Fruit fly (Drosophila melanogaster) whole organism, embryonic: ENCODE data around the gene Inx5.

Source experiments
- Ada2b ChIP-seq: fragments of 200-800 bp; sonication (Bioruptor generic); IDR thresholded peaks from 2 replicates; pipeline ENCODE4 v1.3.6; 2022; ENCODE audit warnings: missing biosample characterization, missing genetic modification characterization
- CG11398 ChIP-seq: fragments of 200-800 bp; sonication (Bioruptor generic); optimal IDR thresholded peaks from 2 replicates; lab custom pipeline; 2016; ENCODE audit warnings: missing biosample characterization, missing genetic modification characterization
- CG11695 ChIP-seq: fragments of 200-800 bp; sonication (Bioruptor generic); IDR thresholded peaks from 3 replicates; pipeline ENCODE4 v1.3.6; 2022; ENCODE audit warnings: missing biosample characterization, missing genetic modification characterization
- CG13894 ChIP-seq: fragments of 200-800 bp; sonication (Bioruptor generic); optimal IDR thresholded peaks from 3 replicates; lab custom pipeline; 2018; ENCODE audit warnings: missing biosample characterization, mild to moderate bottlenecking, missing genetic modification characterization, moderate library complexity
- CG14441 ChIP-seq: fragments of 200-800 bp; sonication (Bioruptor generic); IDR thresholded peaks from 2 replicates; pipeline ENCODE4 v1.3.6; 2022; ENCODE audit warnings: missing biosample characterization, missing genetic modification characterization
- CG15696 ChIP-seq: fragments of 200-800 bp; sonication (Bioruptor generic); optimal IDR thresholded peaks from 2 replicates; lab custom pipeline; 2019; ENCODE audit warnings: missing biosample characterization, mild to moderate bottlenecking, missing genetic modification characterization, moderate library complexity
- CG1792 ChIP-seq: fragments of 200-800 bp; sonication (Bioruptor generic); optimal IDR thresholded peaks from 2 replicates; lab custom pipeline; 2016; ENCODE audit warnings: missing biosample characterization, missing genetic modification characterization
- CG2129 ChIP-seq: fragments of 200-800 bp; sonication (Bioruptor generic); IDR thresholded peaks from 2 replicates; pipeline ENCODE4 v1.3.6; 2022; ENCODE audit warnings: missing biosample characterization, missing genetic modification characterization; ENCODE audit not compliant: partially characterized antibody
- CG2678 ChIP-seq: fragments of 200-800 bp; sonication (Bioruptor generic); optimal IDR thresholded peaks from 3 replicates; lab custom pipeline; 2019; ENCODE audit warnings: missing biosample characterization, mild to moderate bottlenecking, missing genetic modification characterization, moderate library complexity
- CG32532 ChIP-seq: fragments of 200-800 bp; sonication (Bioruptor generic); IDR thresholded peaks from 2 replicates; pipeline ENCODE4 v1.3.6; 2022; ENCODE audit warnings: missing biosample characterization, missing genetic modification characterization
- CG34376 ChIP-seq: fragments of 200-800 bp; sonication (Bioruptor generic); optimal IDR thresholded peaks from 2 replicates; lab custom pipeline; 2018; ENCODE audit warnings: missing biosample characterization, mild to moderate bottlenecking, missing genetic modification characterization
- CG4854 ChIP-seq: fragments of 200-800 bp; sonication (Bioruptor generic); optimal IDR thresholded peaks from 2 replicates; lab custom pipeline; 2016; ENCODE audit warnings: missing biosample characterization, missing genetic modification characterization, inconsistent platforms
- CG5180 ChIP-seq: fragments of 200-800 bp; sonication (Bioruptor generic); optimal IDR thresholded peaks from 3 replicates; lab custom pipeline; 2017; ENCODE audit warnings: missing biosample characterization, missing genetic modification characterization, mild to moderate bottlenecking, moderate library complexity, missing genetic modification reagents
- CG7271 ChIP-seq: fragments of 200-800 bp; sonication (Bioruptor generic); optimal IDR thresholded peaks from 2 replicates; lab custom pipeline; 2018; ENCODE audit warnings: missing biosample characterization, mild to moderate bottlenecking, missing genetic modification characterization, moderate library complexity
- CG7556 ChIP-seq: fragments of 200-800 bp; sonication (Bioruptor generic); optimal IDR thresholded peaks from 2 replicates; lab custom pipeline; 2017; ENCODE audit warnings: missing biosample characterization, mild to moderate bottlenecking, missing genetic modification characterization
- CG9437 ChIP-seq: fragments of 200-800 bp; sonication (Bioruptor generic); optimal IDR thresholded peaks from 2 replicates; lab custom pipeline; 2018; ENCODE audit warnings: missing biosample characterization, mild to moderate bottlenecking, missing genetic modification characterization
- CkIIα-i1 ChIP-seq: fragments of 200-800 bp; sonication (Bioruptor generic); IDR thresholded peaks from 2 replicates; pipeline ENCODE4 v1.3.6; 2022; ENCODE audit warnings: missing biosample characterization, missing genetic modification characterization
- D19B ChIP-seq: fragments of 200-800 bp; sonication (Bioruptor generic); optimal IDR thresholded peaks from 2 replicates; lab custom pipeline; 2017; ENCODE audit warnings: missing biosample characterization, mild to moderate bottlenecking, missing genetic modification characterization
- Drgx ChIP-seq: fragments of 200-800 bp; sonication (Bioruptor generic); IDR thresholded peaks from 2 replicates; pipeline ENCODE4 v1.3.6; 2022; ENCODE audit warnings: missing biosample characterization, missing genetic modification characterization
- E2f2 ChIP-seq: fragments of 200-800 bp; sonication (Bioruptor generic); IDR thresholded peaks from 2 replicates; pipeline ENCODE4 v1.3.6; 2022; ENCODE audit warnings: missing biosample characterization, missing genetic modification characterization
- Hr51 ChIP-seq, 2 experiments: fragments of 200-800 bp; sonication (Bioruptor generic); optimal IDR thresholded peaks; 2 replicates in 1 of 2; 3 replicates in 1 of 2; lab custom pipeline; 2016 to 2018; ENCODE audit warnings: missing biosample characterization in 2 of 2, missing genetic modification characterization in 2 of 2, mild to moderate bottlenecking in 1 of 2, moderate library complexity in 1 of 2
- MBD-R2 ChIP-seq: fragments of 200-800 bp; sonication (Bioruptor generic); IDR thresholded peaks from 2 replicates; pipeline ENCODE4 v1.3.6; 2022; ENCODE audit warnings: missing biosample characterization, missing genetic modification characterization
- Neu2 ChIP-seq: fragments of 200-800 bp; sonication (Bioruptor generic); optimal IDR thresholded peaks from 3 replicates; lab custom pipeline; 2016; ENCODE audit warnings: missing biosample characterization, missing genetic modification characterization, borderline replicate concordance
- Optix ChIP-seq: fragments of 200-800 bp; sonication (Bioruptor generic); IDR thresholded peaks from 3 replicates; pipeline ENCODE4 v1.3.6; 2022; ENCODE audit warnings: missing biosample characterization, missing genetic modification characterization
- Rfx ChIP-seq: fragments of 200-800 bp; sonication (Bioruptor generic); IDR thresholded peaks from 2 replicates; pipeline ENCODE4 v1.3.6; 2022; ENCODE audit warnings: missing biosample characterization, missing genetic modification characterization
- Six4 ChIP-seq: fragments of 200-800 bp; sonication (Bioruptor generic); optimal IDR thresholded peaks from 2 replicates; lab custom pipeline; 2016; ENCODE audit warnings: missing biosample characterization, missing genetic modification characterization
- Sox100B ChIP-seq: fragments of 200-800 bp; sonication (Bioruptor generic); optimal IDR thresholded peaks from 3 replicates; lab custom pipeline; 2018; ENCODE audit warnings: missing biosample characterization, mild to moderate bottlenecking, missing genetic modification characterization
- Tbp ChIP-seq: fragments of >200 bp; optimal IDR thresholded peaks from 2 replicates; lab custom pipeline; 2018; ENCODE audit warnings: missing biosample characterization, missing genetic modification characterization
- Trl ChIP-seq, 3 experiments: fragments of >200 bp in 2 of 3; fragments of 200-800 bp in 1 of 3; sonication (Bioruptor generic) in 1 of 3; optimal IDR thresholded peaks; 2 replicates in 1 of 3; 3 replicates in 2 of 3; lab custom pipeline; 2016 to 2017; ENCODE audit warnings: missing biosample characterization in 1 of 3, missing genetic modification characterization in 1 of 3
- Vsx1 ChIP-seq: fragments of 200-800 bp; sonication (Bioruptor generic); optimal IDR thresholded peaks from 2 replicates; lab custom pipeline; 2017; ENCODE audit warnings: missing biosample characterization, mild to moderate bottlenecking, missing genetic modification characterization, missing genetic modification reagents
- Xrp1 ChIP-seq: fragments of 200-800 bp; sonication (Bioruptor generic); IDR thresholded peaks from 2 replicates; pipeline ENCODE4 v1.3.6; 2022; ENCODE audit warnings: missing biosample characterization, missing genetic modification characterization
- ap ChIP-seq: fragments of 200-800 bp; sonication (Bioruptor generic); IDR thresholded peaks from 2 replicates; pipeline ENCODE4 v1.3.6; 2022; ENCODE audit warnings: missing biosample characterization, missing genetic modification characterization
- cas ChIP-seq: fragments of 200-800 bp; sonication (Bioruptor generic); IDR thresholded peaks from 2 replicates; pipeline ENCODE4 v1.3.6; 2022; ENCODE audit warnings: missing biosample characterization, missing genetic modification characterization
- cg ChIP-seq: fragments of 200-800 bp; sonication (Bioruptor generic); optimal IDR thresholded peaks from 3 replicates; lab custom pipeline; 2019; ENCODE audit warnings: missing biosample characterization, mild to moderate bottlenecking, missing genetic modification characterization, moderate library complexity
- chm ChIP-seq: fragments of 200-800 bp; sonication (Bioruptor generic); IDR thresholded peaks from 2 replicates; pipeline ENCODE4 v1.3.6; 2022; ENCODE audit warnings: missing biosample characterization, missing genetic modification characterization
- crc ChIP-seq: fragments of 200-800 bp; sonication (Bioruptor generic); optimal IDR thresholded peaks from 2 replicates; lab custom pipeline; 2016; ENCODE audit warnings: missing biosample characterization, missing genetic modification characterization
- dan ChIP-seq: fragments of 200-800 bp; sonication (Bioruptor generic); IDR thresholded peaks from 2 replicates; pipeline ENCODE4 v1.3.6; 2022; ENCODE audit warnings: missing biosample characterization, missing genetic modification characterization
- fd3F ChIP-seq: fragments of 200-800 bp; sonication (Bioruptor generic); optimal IDR thresholded peaks from 2 replicates; lab custom pipeline; 2018; ENCODE audit warnings: missing biosample characterization, mild to moderate bottlenecking, missing genetic modification characterization, moderate library complexity
- gce ChIP-seq: fragments of 200-800 bp; sonication (Bioruptor generic); IDR thresholded peaks from 3 replicates; pipeline ENCODE4 v1.3.6; 2022; ENCODE audit warnings: missing biosample characterization, missing genetic modification characterization
- gsb-n ChIP-seq: fragments of 200-800 bp; sonication (Bioruptor generic); optimal IDR thresholded peaks from 3 replicates; lab custom pipeline; 2018; ENCODE audit warnings: missing biosample characterization, mild to moderate bottlenecking, missing genetic modification characterization
- jing ChIP-seq: fragments of 200-800 bp; sonication (Bioruptor generic); optimal IDR thresholded peaks from 2 replicates; lab custom pipeline; 2018; ENCODE audit warnings: missing biosample characterization, mild to moderate bottlenecking, missing genetic modification characterization
- kah ChIP-seq: fragments of 200-800 bp; sonication (Bioruptor generic); optimal IDR thresholded peaks from 2 replicates; lab custom pipeline; 2018; ENCODE audit warnings: missing biosample characterization, mild to moderate bottlenecking, missing genetic modification characterization
- mam ChIP-seq: fragments of 200-800 bp; sonication (Bioruptor generic); optimal IDR thresholded peaks from 3 replicates; lab custom pipeline; 2016; ENCODE audit warnings: missing biosample characterization, missing genetic modification characterization
- mld ChIP-seq: fragments of 200-800 bp; sonication (Bioruptor generic); IDR thresholded peaks from 3 replicates; pipeline ENCODE4 v1.3.6; 2022; ENCODE audit warnings: missing biosample characterization, missing genetic modification characterization; ENCODE audit not compliant: partially characterized antibody
- odd ChIP-seq: fragments of 200-800 bp; sonication (Bioruptor generic); optimal IDR thresholded peaks from 2 replicates; lab custom pipeline; 2017; ENCODE audit warnings: missing biosample characterization, mild to moderate bottlenecking, missing genetic modification characterization
- ro ChIP-seq: fragments of 200-800 bp; sonication (Bioruptor generic); IDR thresholded peaks from 2 replicates; pipeline ENCODE4 v1.3.6; 2022; ENCODE audit warnings: missing biosample characterization, missing genetic modification characterization
- sens ChIP-seq: fragments of 200-800 bp; sonication (Bioruptor generic); peaks from one replicate; lab custom pipeline; 2016; ENCODE audit warnings: missing biosample characterization, missing genetic modification characterization
- sug ChIP-seq: fragments of 200-800 bp; optimal IDR thresholded peaks from 2 replicates; lab custom pipeline; 2019; ENCODE audit warnings: missing biosample characterization, mild to moderate bottlenecking, missing genetic modification characterization, moderate library complexity
- toy ChIP-seq: fragments of 200-800 bp; sonication (Bioruptor generic); IDR thresholded peaks from 2 replicates; pipeline ENCODE4 v1.3.6; 2022; ENCODE audit warnings: missing biosample characterization, missing genetic modification characterization
- vnd ChIP-seq: fragments of 200-800 bp; sonication (Bioruptor generic); IDR thresholded peaks from 3 replicates; pipeline ENCODE4 v1.3.6; 2022; ENCODE audit warnings: missing biosample characterization, missing genetic modification characterization; ENCODE audit not compliant: partially characterized antibody

Inx5 gene

dm6 chrX:19154998-19155397 is 15.7 kb downstream of the Inx5 start (continued):
- peak; percentile 76 for TF ChIP-seq jing
- TF ChIP-seq CG2129: no peak
- TF ChIP-seq Ada2b (GFP tag; lab: Robert Waterston, UW): peak; percentile 60
- peak; percentile 65 for TF ChIP-seq CG9437 (GFP tag; lab: Kevin White, UChicago)
- peak; percentile 61 to 78 for TF ChIP-seq Hr51 (GFP tag; optimal IDR thresholded peaks at IDR 0.05; lab: Kevin White, UChicago)
- peak; percentile 55; the same call in 1 of the 2 replicates for TF ChIP-seq E2f2 (GFP tag; lab: Robert Waterston, UW)
- TF ChIP-seq vnd (GFP tag; lab: Robert Waterston, UW): no peak
- TF ChIP-seq Rfx (GFP tag; lab: Robert Waterston, UW): peak; percentile 67
- TF ChIP-seq gce (GFP tag; lab: Robert Waterston, UW): peak; percentile 63; the same call in 1 of the 3 replicates
- TF ChIP-seq CG11695: peak; percentile 69; the same call in 2 of the 3 replicates
- TF ChIP-seq ap: peak; percentile 61; the same call in 1 of the 2 replicates
- peak; percentile 46; the same call in 1 of the 2 replicates for TF ChIP-seq ro (GFP tag; lab: Robert Waterston, UW)
- peak; percentile 92 for TF ChIP-seq Optix (GFP tag; lab: Robert Waterston, UW)
- TF ChIP-seq kah (GFP tag; lab: Kevin White, UChicago): peak; percentile 73
- TF ChIP-seq mld (GFP tag; lab: Robert Waterston, UW): no peak
- peak; percentile 66 for TF ChIP-seq mam (GFP tag; lab: Kevin White, UChicago)
- no peak for TF ChIP-seq cas (GFP tag; lab: Robert Waterston, UW)
- peak; percentile 35; the same call in 1 of the 2 replicates for TF ChIP-seq CG14441
- peak; percentile 59 for TF ChIP-seq CG5180 (GFP tag; lab: Kevin White, UChicago)
- peak; percentile 41; the same call in 1 of the 2 replicates for TF ChIP-seq MBD-R2 (GFP tag; lab: Robert Waterston, UW)
- peak; percentile 99 for TF ChIP-seq sens (GFP tag; lab: Kevin White, UChicago)
- TF ChIP-seq CG7556 (GFP tag; lab: Kevin White, UChicago): peak; percentile 77
- TF ChIP-seq Drgx (GFP tag; lab: Robert Waterston, UW): peak; percentile 93
- TF ChIP-seq Xrp1 (GFP tag; lab: Robert Waterston, UW): peak; percentile 97
- TF ChIP-seq odd (GFP tag; lab: Kevin White, UChicago): peak; percentile 63
- peak; percentile 75 for TF ChIP-seq Sox100B (GFP tag; lab: Kevin White, UChicago)
- no peak for TF ChIP-seq fd3F
- peak; percentile 85 for TF ChIP-seq CG2678 (tag; lab: Kevin White, UChicago)
- peak; percentile 73 for TF ChIP-seq dan (GFP tag; lab: Robert Waterston, UW)
- peak; percentile 73 for TF ChIP-seq CG4854 (GFP tag; lab: Kevin White, UChicago)
- TF ChIP-seq crc: peak; percentile 72
- TF ChIP-seq Six4 (GFP tag; lab: Kevin White, UChicago): peak; percentile 82
- TF ChIP-seq CG1792 (GFP tag; lab: Kevin White, UChicago): peak; percentile 73
- peak; percentile 65 for TF ChIP-seq CG7271 (tag; lab: Kevin White, UChicago)
- TF ChIP-seq CG15696 (tag; lab: Kevin White, UChicago): peak; percentile 92
- peak; percentile 93 for TF ChIP-seq chm (GFP tag; lab: Robert Waterston, UW)
- no peak for TF ChIP-seq CG13894 (tag; lab: Kevin White, UChicago)
- TF ChIP-seq gsb-n (tag; lab: Kevin White, UChicago): peak; percentile 93
- peak; percentile 82 for TF ChIP-seq CG11398 (GFP tag; lab: Kevin White, UChicago)
- TF ChIP-seq Vsx1 (GFP tag; lab: Kevin White, UChicago): peak; percentile 45
- no peak for TF ChIP-seq sug
- no peak for TF ChIP-seq Tbp (GFP tag; lab: Kevin White, UChicago)
- TF ChIP-seq D19B (GFP tag; lab: Kevin White, UChicago): no peak
- no peak for TF ChIP-seq cg (GFP tag; lab: Kevin White, UChicago)
- TF ChIP-seq CG32532 (GFP tag; lab: Robert Waterston, UW): peak; percentile 58; the same call in 1 of the 2 replicates
- TF ChIP-seq Trl (optimal IDR thresholded peaks at IDR 0.05; lab: Kevin White, UChicago): peak in 1 of 2 experiments; percentile 23
- TF ChIP-seq Trl (GFP tag; optimal IDR thresholded peaks at IDR 0.05; lab: Kevin White, UChicago): peak; percentile 79
- no peak for TF ChIP-seq toy (GFP tag; lab: Robert Waterston, UW)
- TF ChIP-seq CG34376 (GFP tag; lab: Kevin White, UChicago): no peak
- TF ChIP-seq Neu2 (GFP tag; lab: Kevin White, UChicago): peak; percentile 24
- TF ChIP-seq CkIIα-i1: no peak
